Fruit fly (Drosophila melanogaster) whole organism, embryonic: Measurements from ENCODE around the gene qjt.

ENCODE experiments used
- Bdp1 ChIP-seq: fragments of 200-800 bp; sonication (Bioruptor generic); optimal IDR thresholded peaks from 3 replicates; lab custom pipeline; 2016; ENCODE audit warnings: missing biosample characterization, missing genetic modification characterization
- CG1024 ChIP-seq: fragments of 200-800 bp; sonication (Bioruptor generic); IDR thresholded peaks from 2 replicates; pipeline ENCODE4 v1.3.6; 2022; ENCODE audit warnings: missing biosample characterization, missing genetic modification characterization
- CG10267 ChIP-seq: fragments of 200-800 bp; sonication (Bioruptor generic); optimal IDR thresholded peaks from 2 replicates; lab custom pipeline; 2018; ENCODE audit warnings: missing biosample characterization, mild to moderate bottlenecking, missing genetic modification characterization, moderate library complexity
- CG11398 ChIP-seq: fragments of 200-800 bp; sonication (Bioruptor generic); optimal IDR thresholded peaks from 2 replicates; lab custom pipeline; 2016; ENCODE audit warnings: missing biosample characterization, missing genetic modification characterization
- CG12769 ChIP-seq: fragments of 200-800 bp; sonication (Bioruptor generic); optimal IDR thresholded peaks from 2 replicates; lab custom pipeline; 2019; ENCODE audit warnings: missing biosample characterization, mild to moderate bottlenecking, missing genetic modification characterization, moderate library complexity
- CG15479 ChIP-seq: fragments of 200-800 bp; sonication (Bioruptor generic); optimal IDR thresholded peaks from 3 replicates; lab custom pipeline; 2019; ENCODE audit warnings: missing biosample characterization, mild to moderate bottlenecking, missing genetic modification characterization, moderate library complexity
- CG15601 ChIP-seq: fragments of 200-800 bp; sonication (Bioruptor generic); optimal IDR thresholded peaks from 3 replicates; lab custom pipeline; 2019; ENCODE audit warnings: missing biosample characterization, mild to moderate bottlenecking, missing genetic modification characterization, moderate library complexity
- CG1792 ChIP-seq: fragments of 200-800 bp; sonication (Bioruptor generic); optimal IDR thresholded peaks from 2 replicates; lab custom pipeline; 2016; ENCODE audit warnings: missing biosample characterization, missing genetic modification characterization
- CG18262 ChIP-seq: fragments of 200-800 bp; optimal IDR thresholded peaks from 3 replicates; lab custom pipeline; 2019; ENCODE audit warnings: missing biosample characterization, mild to moderate bottlenecking, missing genetic modification characterization, moderate library complexity
- CG18599 ChIP-seq: fragments of 200-800 bp; sonication (Bioruptor generic); optimal IDR thresholded peaks from 3 replicates; lab custom pipeline; 2017; ENCODE audit warnings: missing biosample characterization, missing genetic modification characterization, mild to moderate bottlenecking, moderate library complexity, missing genetic modification reagents
- CG2199 ChIP-seq: fragments of 200-800 bp; sonication (Bioruptor generic); IDR thresholded peaks from 3 replicates; pipeline ENCODE4 v1.3.6; 2022; ENCODE audit warnings: missing biosample characterization, missing genetic modification characterization
- CG30020 ChIP-seq: fragments of 200-800 bp; optimal IDR thresholded peaks from 2 replicates; lab custom pipeline; 2019; ENCODE audit warnings: missing biosample characterization, mild to moderate bottlenecking, missing genetic modification characterization, moderate library complexity
- CG30431 ChIP-seq: fragments of 200-800 bp; sonication (Bioruptor generic); optimal IDR thresholded peaks from 2 replicates; lab custom pipeline; 2017; ENCODE audit warnings: missing biosample characterization, missing genetic modification characterization
- CG33213 ChIP-seq: fragments of 200-800 bp; sonication (Bioruptor generic); optimal IDR thresholded peaks from 3 replicates; lab custom pipeline; 2016; ENCODE audit warnings: missing biosample characterization, missing genetic modification characterization
- CG3847 ChIP-seq: fragments of 200-800 bp; sonication (Bioruptor generic); IDR thresholded peaks from 2 replicates; pipeline ENCODE4 v1.3.6; 2022; ENCODE audit warnings: missing biosample characterization, missing genetic modification characterization
- CG3995 ChIP-seq: fragments of 200-800 bp; sonication (Bioruptor generic); optimal IDR thresholded peaks from 3 replicates; lab custom pipeline; 2016; ENCODE audit warnings: missing biosample characterization, missing genetic modification characterization
- CG6791 ChIP-seq: fragments of 200-800 bp; sonication (Bioruptor generic); IDR thresholded peaks from 3 replicates; pipeline ENCODE4 v1.3.6; 2022; ENCODE audit warnings: missing biosample characterization, missing genetic modification characterization; ENCODE audit not compliant: partially characterized antibody
- CG8765 ChIP-seq: fragments of 200-800 bp; sonication (Bioruptor generic); IDR thresholded peaks from 2 replicates; pipeline ENCODE4 v1.3.6; 2022; ENCODE audit warnings: missing biosample characterization, missing genetic modification characterization
- CHES-1-like ChIP-seq: fragments of 200-800 bp; sonication (Bioruptor generic); optimal IDR thresholded peaks from 2 replicates; lab custom pipeline; 2016; ENCODE audit warnings: missing biosample characterization, missing genetic modification characterization
- D ChIP-seq, 2 experiments: fragments of 200-800 bp in 1 of 2; fragments of >200 bp in 1 of 2; sonication (Bioruptor generic) in 1 of 2; optimal IDR thresholded peaks; 2 replicates in 1 of 2; 3 replicates in 1 of 2; lab custom pipeline; 2017; ENCODE audit warnings: mild to moderate bottlenecking in 1 of 2, missing biosample characterization in 1 of 2, missing genetic modification characterization in 1 of 2, missing genetic modification reagents in 1 of 2
- Dbx ChIP-seq: fragments of 200-800 bp; sonication (Bioruptor generic); IDR thresholded peaks from 3 replicates; pipeline ENCODE4 v1.3.6; 2022; ENCODE audit warnings: missing biosample characterization, missing genetic modification characterization
- H15 ChIP-seq: fragments of 200-800 bp; sonication (Bioruptor generic); IDR thresholded peaks from 3 replicates; pipeline ENCODE4 v1.3.6; 2022; ENCODE audit warnings: missing biosample characterization, missing genetic modification characterization
- HHEX ChIP-seq: fragments of 200-800 bp; sonication (Bioruptor generic); optimal IDR thresholded peaks from 3 replicates; lab custom pipeline; 2017; ENCODE audit warnings: missing biosample characterization, mild to moderate bottlenecking, missing genetic modification characterization, missing genetic modification reagents
- Hand ChIP-seq: fragments of 200-800 bp; sonication (Bioruptor generic); optimal IDR thresholded peaks from 2 replicates; lab custom pipeline; 2017; ENCODE audit warnings: mild to moderate bottlenecking, missing biosample characterization, missing genetic modification reagents, missing genetic modification characterization
- Jarid2 ChIP-seq: fragments of 200-800 bp; sonication (Bioruptor generic); optimal IDR thresholded peaks from 3 replicates; lab custom pipeline; 2017; ENCODE audit warnings: mild to moderate bottlenecking, missing biosample characterization, missing genetic modification reagents, missing genetic modification characterization
- Lim3 ChIP-seq: fragments of 200-800 bp; sonication (Bioruptor generic); IDR thresholded peaks from 2 replicates; pipeline ENCODE4 v1.3.6; 2022; ENCODE audit warnings: missing biosample characterization, missing genetic modification characterization
- Meics ChIP-seq: fragments of 200-800 bp; sonication (Bioruptor generic); optimal IDR thresholded peaks from 2 replicates; lab custom pipeline; 2017; ENCODE audit warnings: missing biosample characterization, mild to moderate bottlenecking, missing genetic modification characterization
- Ravus ChIP-seq: fragments of 200-800 bp; sonication (Bioruptor generic); IDR thresholded peaks from 2 replicates; pipeline ENCODE4 v1.3.6; 2022; ENCODE audit warnings: missing biosample characterization, missing genetic modification characterization
- Taf1 ChIP-seq: fragments of 200-800 bp; sonication (Bioruptor generic); IDR thresholded peaks from 2 replicates; pipeline ENCODE4 v1.3.6; 2022; ENCODE audit warnings: missing biosample characterization, missing genetic modification characterization
- Xrp1 ChIP-seq: fragments of 200-800 bp; sonication (Bioruptor generic); IDR thresholded peaks from 2 replicates; pipeline ENCODE4 v1.3.6; 2022; ENCODE audit warnings: missing biosample characterization, missing genetic modification characterization
- ara ChIP-seq: fragments of 200-800 bp; sonication (Bioruptor generic); IDR thresholded peaks from 2 replicates; pipeline ENCODE4 v1.3.6; 2022; ENCODE audit warnings: missing biosample characterization, missing genetic modification characterization
- chn ChIP-seq: fragments of 200-800 bp; sonication (Bioruptor generic); optimal IDR thresholded peaks from 2 replicates; lab custom pipeline; 2016; ENCODE audit warnings: missing biosample characterization, missing genetic modification characterization
- gce ChIP-seq: fragments of 200-800 bp; sonication (Bioruptor generic); IDR thresholded peaks from 3 replicates; pipeline ENCODE4 v1.3.6; 2022; ENCODE audit warnings: missing biosample characterization, missing genetic modification characterization
- grn ChIP-seq: fragments of 200-800 bp; sonication (Bioruptor generic); optimal IDR thresholded peaks from 3 replicates; lab custom pipeline; 2017; ENCODE audit warnings: missing biosample characterization, missing genetic modification characterization
- hkb ChIP-seq, 2 experiments: fragments of 200-800 bp in 1 of 2; fragments of >200 bp in 1 of 2; sonication (Bioruptor generic) in 1 of 2; IDR thresholded peaks in 1 of 2; optimal IDR thresholded peaks in 1 of 2; 2 replicates each; pipeline versions ENCODE4 v1.3.6 to Lab custom; 2017 to 2022; ENCODE audit warnings: missing biosample characterization in 1 of 2, missing genetic modification characterization in 1 of 2
- maf-S ChIP-seq: fragments of 200-800 bp; sonication (Bioruptor generic); optimal IDR thresholded peaks from 2 replicates; lab custom pipeline; 2016; ENCODE audit warnings: missing biosample characterization, missing genetic modification characterization
- nom ChIP-seq: fragments of 200-800 bp; sonication (Bioruptor generic); optimal IDR thresholded peaks from 2 replicates; lab custom pipeline; 2017; ENCODE audit warnings: missing biosample characterization, missing genetic modification characterization, mild to moderate bottlenecking, moderate library complexity, missing genetic modification reagents
- odd ChIP-seq: fragments of 200-800 bp; sonication (Bioruptor generic); optimal IDR thresholded peaks from 2 replicates; lab custom pipeline; 2017; ENCODE audit warnings: missing biosample characterization, mild to moderate bottlenecking, missing genetic modification characterization
- onecut ChIP-seq: fragments of 200-800 bp; sonication (Bioruptor generic); IDR thresholded peaks from 2 replicates; pipeline ENCODE4 v1.3.6; 2022; ENCODE audit warnings: missing biosample characterization, missing genetic modification characterization
- p53 ChIP-seq: fragments of 200-800 bp; sonication (Bioruptor generic); optimal IDR thresholded peaks from 2 replicates; lab custom pipeline; 2016; ENCODE audit warnings: missing biosample characterization, missing genetic modification characterization
- run ChIP-seq: fragments of 200-800 bp; sonication (Bioruptor generic); optimal IDR thresholded peaks from 3 replicates; lab custom pipeline; 2018; ENCODE audit warnings: missing biosample characterization, mild to moderate bottlenecking, missing genetic modification characterization
- scrt ChIP-seq: fragments of 200-800 bp; sonication (Bioruptor generic); optimal IDR thresholded peaks from 2 replicates; lab custom pipeline; 2018; ENCODE audit warnings: missing biosample characterization, mild to moderate bottlenecking, missing genetic modification characterization, moderate library complexity
- sens ChIP-seq: fragments of 200-800 bp; sonication (Bioruptor generic); peaks from one replicate; lab custom pipeline; 2016; ENCODE audit warnings: missing biosample characterization, missing genetic modification characterization
- shn ChIP-seq: fragments of 200-800 bp; sonication (Bioruptor generic); optimal IDR thresholded peaks from 3 replicates; lab custom pipeline; 2016; ENCODE audit warnings: missing biosample characterization, missing genetic modification characterization

Gene qjt

dm6 chr3L:17488622-17489391 lies 9.9 kb downstream of the qjt start (continued):
- TF ChIP-seq CG12769 (tag; lab: Kevin White, UChicago) (no peak), CG18599 (no peak), ara (GFP tag; lab: Robert Waterston, UW) (peak; percentile 10; the same call in 1 of the 2 replicates), run (tag; lab: Kevin White, UChicago) (no peak), shn (GFP tag; lab: Kevin White, UChicago) (no peak), onecut (no peak), HHEX (no peak), hkb (optimal IDR thresholded peaks at IDR 0.05; lab: Kevin White, UChicago) (peak; percentile 2), hkb (GFP tag; IDR thresholded peaks at IDR 0.05; lab: Robert Waterston, UW) (no peak), scrt (no peak), CG18262 (tag; lab: Kevin White, UChicago) (no peak), CG1792 (GFP tag; lab: Kevin White, UChicago) (no peak), chn (no peak), CG3847 (GFP tag; lab: Robert Waterston, UW) (no peak), Meics (no peak), CG11398 (no peak), Xrp1 (GFP tag; lab: Robert Waterston, UW) (peak; percentile 5; the same call in 1 of the 2 replicates), CG8765 (GFP tag; lab: Robert Waterston, UW) (no peak), Ravus (no peak), CG15601 (tag; lab: Kevin White, UChicago) (no peak), CG6791 (GFP tag; lab: Robert Waterston, UW) (no peak), CG30020 (no peak), CHES-1-like (GFP tag; lab: Kevin White, UChicago) (no peak), CG33213 (no peak), p53 (GFP tag; lab: Kevin White, UChicago) (no peak), Bdp1 (GFP tag; lab: Kevin White, UChicago) (no peak), gce (GFP tag; lab: Robert Waterston, UW) (no peak), Hand (GFP tag; lab: Kevin White, UChicago) (no peak), CG10267 (tag; lab: Kevin White, UChicago) (no peak), CG30431 (GFP tag; lab: Kevin White, UChicago) (no peak), maf-S (GFP tag; lab: Kevin White, UChicago) (no peak), D (optimal IDR thresholded peaks at IDR 0.05; lab: Kevin White, UChicago) (no peak), D (GFP tag; optimal IDR thresholded peaks at IDR 0.05; lab: Kevin White, UChicago) (no peak), CG1024 (no peak), sens (peak; percentile 71), Lim3 (GFP tag; lab: Robert Waterston, UW) (no peak), CG15479 (GFP tag; lab: Kevin White, UChicago) (peak; percentile 28), CG3995 (GFP tag; lab: Kevin White, UChicago) (no peak), H15 (GFP tag; lab: Robert Waterston, UW) (no peak), nom (GFP tag; lab: Kevin White, UChicago) (peak; percentile 1), odd (GFP tag; lab: Kevin White, UChicago) (no peak), CG2199 (GFP tag; lab: Robert Waterston, UW) (peak; percentile 93), grn (GFP tag; lab: Kevin White, UChicago) (peak; percentile 35), Taf1 (GFP tag; lab: Robert Waterston, UW) (no peak), Dbx (GFP tag; lab: Robert Waterston, UW) (no peak), Jarid2 (GFP tag; lab: Kevin White, UChicago) (no peak)
